Worm (Caenorhabditis elegans) whole organism, L4 larva: ENCODE measurements around the gene ZC15.10.

Experiments
- Y75B8A.6 ChIP-seq: fragments of 200-800 bp; sonication (Bioruptor generic); IDR thresholded peaks from 2 replicates; pipeline ENCODE4 v1.3.6; 2022; ENCODE audit warnings: missing genetic modification reagents, missing genetic modification characterization, missing compliant biosample characterization
- ceh-82 ChIP-seq: sonication (generic microtip); optimal IDR thresholded peaks from 2 replicates; lab custom pipeline; 2017; ENCODE audit warnings: missing biosample characterization, missing genetic modification characterization
- hlh-11 ChIP-seq: fragments of 200-800 bp; sonication (Bioruptor generic); optimal IDR thresholded peaks from 2 replicates; lab custom pipeline; 2018; ENCODE audit warnings: mild to moderate bottlenecking, missing genetic modification characterization, missing compliant biosample characterization
- hlh-30 ChIP-seq: sonication (generic microtip); optimal IDR thresholded peaks from 2 replicates; lab custom pipeline; 2017; ENCODE audit warnings: antibody characterized with exemption, mild to moderate bottlenecking, missing genetic modification characterization, missing compliant biosample characterization; ENCODE audit not compliant: insufficient read depth
- lin-29 ChIP-seq: fragments of 200-800 bp; sonication (Bioruptor generic); IDR thresholded peaks from 2 replicates; pipeline ENCODE4 v1.3.6; 2022; ENCODE audit warnings: missing genetic modification reagents, missing genetic modification characterization, missing compliant biosample characterization
- mep-1 ChIP-seq: fragments of 150-350 bp; sonication (generic microtip); optimal IDR thresholded peaks from 3 replicates; lab custom pipeline; 2014; ENCODE audit warnings: missing biosample characterization, missing genetic modification characterization
- nhr-102 ChIP-seq: sonication (generic microtip); optimal IDR thresholded peaks from 2 replicates; lab custom pipeline; 2016; ENCODE audit warnings: mild to moderate bottlenecking, missing genetic modification characterization, moderate library complexity, missing compliant biosample characterization
- nhr-237 ChIP-seq: sonication (generic microtip); optimal IDR thresholded peaks from 2 replicates; lab custom pipeline; 2017; ENCODE audit warnings: missing biosample characterization, missing genetic modification characterization
- spr-1 ChIP-seq: sonication (generic microtip); optimal IDR thresholded peaks from 2 replicates; lab custom pipeline; 2016; ENCODE audit warnings: mild to moderate bottlenecking, missing genetic modification characterization, missing compliant biosample characterization
- zfp-3 ChIP-seq: fragments of 200-800 bp; sonication (Bioruptor generic); conservative IDR thresholded peaks from 2 replicates; pipeline ENCODE4 v1.3.6; 2022; ENCODE audit warnings: missing genetic modification reagents, missing genetic modification characterization, missing compliant biosample characterization
- zip-2 ChIP-seq: fragments of 150-350 bp; optimal IDR thresholded peaks from 2 replicates; lab custom pipeline; 2014; ENCODE audit warnings: missing biosample characterization, missing genetic modification characterization

DNA sequence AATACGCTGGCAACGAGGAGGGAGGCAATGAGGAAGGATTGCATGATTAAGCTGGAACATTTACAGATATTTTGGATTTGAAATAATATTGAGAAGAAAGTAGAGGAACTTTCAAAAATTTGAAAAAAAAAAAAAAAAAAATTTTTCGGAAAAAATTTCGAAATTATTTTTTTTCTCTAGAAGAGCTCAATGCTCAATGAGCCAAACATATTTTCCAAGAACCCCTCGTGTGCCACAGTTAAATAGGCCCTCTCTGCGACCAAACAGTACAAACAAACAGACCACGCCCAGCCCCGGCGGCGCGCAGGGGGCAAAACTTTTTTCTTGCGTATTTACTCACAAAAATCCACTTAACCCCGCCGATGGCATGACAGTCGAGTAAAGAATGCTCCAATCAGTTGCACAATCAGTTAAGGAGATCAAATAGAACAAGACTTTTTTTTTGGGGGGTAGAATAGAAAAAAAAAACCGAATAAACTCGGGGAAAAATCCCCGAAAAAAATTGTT, 30.7 kb upstream of the ZC15.10 start, which contains the start of gene pqn-94:
- TF ChIP-seq zfp-3 (GFP tag; lab: Robert Waterston, UW) (no peak), Y75B8A.6 (no peak), ceh-82 (tag; lab: Kevin White, UChicago) (no peak), spr-1 (no peak), lin-29 (no peak), hlh-30 (tag; lab: Kevin White, UChicago) (no peak), nhr-237 (tag; lab: Kevin White, UChicago) (no peak), hlh-11 (tag; lab: Kevin White, UChicago) (no peak), nhr-102 (tag; lab: Kevin White, UChicago) (no peak), mep-1 (no peak), zip-2 (tag; lab: Kevin White, UChicago) (no peak)
